Worm (Caenorhabditis elegans): ENCODE measurements around the gene C03A3.3.

The C03A3.3 gene

DNA sequence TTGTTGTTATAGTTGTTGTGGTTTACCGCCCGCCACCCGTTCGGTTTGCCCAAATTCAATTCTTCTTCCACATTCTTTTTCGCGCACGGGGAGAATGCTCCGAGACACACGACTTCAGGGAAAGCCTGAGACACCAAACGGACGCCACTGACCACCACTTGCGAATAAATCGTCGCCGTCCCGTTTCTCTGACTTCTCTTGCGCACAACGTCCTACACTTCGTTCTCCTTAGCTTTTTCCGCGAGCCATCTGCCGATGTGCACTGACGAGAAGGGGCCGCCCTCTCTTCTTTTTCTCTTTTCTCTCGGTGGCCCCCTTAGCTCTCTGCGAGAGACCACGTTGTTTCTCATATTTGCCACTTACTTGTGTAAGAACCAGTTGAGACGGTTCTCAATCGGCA lies 11.8 kb downstream of the C03A3.3 start, which contains the start of gene C03A3.1:
C03A3.1 (plus strand) TSS at position 291 of the 400 bp plus-strand sequence.
- TF ChIP-seq pros-1 (tag; optimal IDR thresholded peaks at IDR 0.05) (no peak), ceh-6 (GFP tag; optimal IDR thresholded peaks at IDR 0.05) (no peak), pat-9 (tag; optimal IDR thresholded peaks at IDR 0.05) (no peak), sdc-2 (tag; optimal IDR thresholded peaks at IDR 0.05) (peak; percentile 69), nhr-11 (tag; optimal IDR thresholded peaks at IDR 0.05) (no peak), ahr-1 (tag; optimal IDR thresholded peaks at IDR 0.05) (no peak), unc-86 (tag; optimal IDR thresholded peaks at IDR 0.05) (no peak), K09A11.1 (tag; optimal IDR thresholded peaks at IDR 0.05; ENCODE audit: insufficient read depth) (no peak), sox-2 (GFP tag; IDR thresholded peaks at IDR 0.05) (no peak), madf-2 (tag; optimal IDR thresholded peaks at IDR 0.05) (no peak), nfya-1 (tag; optimal IDR thresholded peaks at IDR 0.05) (no peak), odd-2 (tag; optimal IDR thresholded peaks at IDR 0.05) (no peak), zip-5 (tag; optimal IDR thresholded peaks at IDR 0.05) (no peak), pha-4 (tag; optimal IDR thresholded peaks at IDR 0.05) (no peak), eyg-1 (tag; optimal IDR thresholded peaks at IDR 0.05) (no peak), ets-4 (tag; optimal IDR thresholded peaks at IDR 0.05) (no peak), C38D4.7 (GFP tag; optimal IDR thresholded peaks at IDR 0.05) (no peak), F13H6.1 (tag; optimal IDR thresholded peaks at IDR 0.05) (peak; percentile 12), fkh-6 (tag; optimal IDR thresholded peaks at IDR 0.05) (no peak), ztf-16 (tag; optimal IDR thresholded peaks at IDR 0.05) (no peak), fkh-10 (GFP tag; optimal IDR thresholded peaks at IDR 0.05) (no peak), unc-55 (GFP tag; optimal IDR thresholded peaks at IDR 0.05) (no peak), ceh-24 (tag; optimal IDR thresholded peaks at IDR 0.05) (no peak), hlh-15 (tag; optimal IDR thresholded peaks at IDR 0.05) (no peak), ceh-48 (tag; optimal IDR thresholded peaks at IDR 0.05) (no peak), fax-1 (tag; optimal IDR thresholded peaks at IDR 0.05) (peak; percentile 11), ceh-45 (GFP tag; IDR thresholded peaks at IDR 0.05) (no peak), ceh-34 (tag; optimal IDR thresholded peaks at IDR 0.05) (peak; percentile 77), ceh-14 (tag; optimal IDR thresholded peaks at IDR 0.05) (peak; percentile 38), mec-3 (tag; optimal IDR thresholded peaks at IDR 0.05; ENCODE audit: borderline replicate concordance) (no peak), unc-3 (GFP tag; conservative IDR thresholded peaks at IDR 0.05) (no peak), unc-3 (tag; optimal IDR thresholded peaks at IDR 0.05) (no peak), hlh-13 (GFP tag; optimal IDR thresholded peaks at IDR 0.05) (no peak), ceh-22 (tag; optimal IDR thresholded peaks at IDR 0.05) (no peak), gmeb-2 (tag; optimal IDR thresholded peaks at IDR 0.05) (no peak), lin-11 (tag; optimal IDR thresholded peaks at IDR 0.05) (no peak), hlh-6 (tag; optimal IDR thresholded peaks at IDR 0.05) (peak; percentile 58), syd-9 (tag; optimal IDR thresholded peaks at IDR 0.05) (peak; percentile 65), nhr-232 (tag; optimal IDR thresholded peaks at IDR 0.05) (peak; percentile 3), npax-4 (tag; optimal IDR thresholded peaks at IDR 0.05) (no peak), elt-2 (tag; optimal IDR thresholded peaks at IDR 0.05) (no peak), pax-1 (tag; optimal IDR thresholded peaks at IDR 0.05) (no peak), unc-42 (tag; optimal IDR thresholded peaks at IDR 0.05) (peak; percentile 51), K02D7.2 (tag; optimal IDR thresholded peaks at IDR 0.05) (no peak), ceh-18 (tag; optimal IDR thresholded peaks at IDR 0.05) (peak; percentile 1), ama-1 (optimal IDR thresholded peaks at IDR 0.05) (no peak), Y22D7AL.16 (tag; optimal IDR thresholded peaks at IDR 0.05) (no peak), pqm-1 (tag; optimal IDR thresholded peaks at IDR 0.05) (no peak), elt-4 (tag; optimal IDR thresholded peaks at IDR 0.05) (no peak), ceh-19 (GFP tag; optimal IDR thresholded peaks at IDR 0.05) (peak; percentile 39), ceh-2 (tag; optimal IDR thresholded peaks at IDR 0.05) (peak; percentile 12), T23F11.4 (GFP tag; optimal IDR thresholded peaks at IDR 0.05) (no peak), C08G9.2 (tag; optimal IDR thresholded peaks at IDR 0.05) (peak; percentile 52), pag-3 (tag; optimal IDR thresholded peaks at IDR 0.05; ENCODE audit: borderline replicate concordance) (no peak), tbx-2 (tag; optimal IDR thresholded peaks at IDR 0.05) (peak; percentile 49)

Data from whole organism, late embryonic.